Worm (Caenorhabditis elegans) whole organism, late embryonic: ENCODE data around the gene Y39G8C.2.

Experiments used
- nhr-11 ChIP-seq: fragments of 150-350 bp; optimal IDR thresholded peaks from 2 replicates; lab custom pipeline; 2014; ENCODE audit warnings: missing biosample characterization, missing genetic modification characterization
- unc-42 ChIP-seq: sonication (generic microtip); optimal IDR thresholded peaks from 2 replicates; lab custom pipeline; 2016; ENCODE audit warnings: missing genotype, missing genetic modification characterization, missing compliant biosample characterization

ce11 chrII:14089796-14090372 is 7.5 kb downstream of the Y39G8C.2 start:
- TF ChIP-seq nhr-11 (no peak), unc-42 (tag; lab: Kevin White, UChicago) (no peak)
